Worm (Caenorhabditis elegans): ENCODE data around the gene C44B12.3.

The C44B12.3 gene

DNA sequence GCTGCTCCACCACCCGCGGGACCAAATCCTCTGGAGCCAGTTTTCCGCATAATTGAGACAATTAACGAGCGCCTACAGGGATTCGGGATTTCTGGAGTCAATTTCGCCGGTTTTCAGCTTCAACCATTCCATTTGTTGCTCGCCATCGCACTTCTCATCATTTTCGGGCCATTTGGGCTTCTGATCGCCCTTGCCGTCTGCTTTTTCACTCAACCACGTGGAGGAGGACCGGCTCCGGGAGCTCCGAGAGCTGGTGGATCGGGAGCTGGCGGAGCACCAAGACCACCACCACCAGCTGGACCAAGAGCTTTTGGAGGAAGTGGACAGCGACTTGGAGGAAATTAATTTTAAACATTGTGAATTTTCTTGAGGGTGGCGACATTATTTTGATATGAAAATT, 8.4 kb upstream of the C44B12.3 start:
- no peak for TF ChIP-seq him-1 (tag; optimal IDR thresholded peaks at IDR 0.05)
- TF ChIP-seq W03F9.2 (tag; optimal IDR thresholded peaks at IDR 0.05), result no peak
- no peak for TF ChIP-seq dao-5 (tag; optimal IDR thresholded peaks at IDR 0.05)

DNA sequence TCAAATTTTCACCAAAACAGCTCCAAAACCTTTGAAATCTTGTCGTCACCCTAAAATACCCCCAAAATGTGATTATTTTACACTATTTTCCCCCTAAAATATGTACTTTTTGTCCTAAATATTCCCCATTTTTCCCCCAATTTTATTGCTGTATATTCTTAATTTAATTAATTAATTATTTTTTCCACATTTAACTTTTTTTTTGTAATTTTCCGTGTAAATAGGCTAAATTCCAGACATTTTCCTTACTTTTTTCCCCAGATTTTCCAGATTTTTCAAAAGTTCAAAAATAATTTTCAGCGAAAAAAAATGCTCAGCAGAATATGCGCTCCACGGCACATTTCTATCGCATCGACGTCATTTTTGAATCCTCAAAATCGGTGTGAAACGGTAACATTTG, 7.4 kb upstream of the C44B12.3 start, which contains the start of gene cox-18:
cox-18 (plus strand) TSS at position 301 of the 400 bp plus-strand sequence.
- TF ChIP-seq him-1 (tag; optimal IDR thresholded peaks at IDR 0.05) (no peak), dao-5 (tag; optimal IDR thresholded peaks at IDR 0.05) (no peak), W03F9.2 (tag; optimal IDR thresholded peaks at IDR 0.05) (no peak)

DNA sequence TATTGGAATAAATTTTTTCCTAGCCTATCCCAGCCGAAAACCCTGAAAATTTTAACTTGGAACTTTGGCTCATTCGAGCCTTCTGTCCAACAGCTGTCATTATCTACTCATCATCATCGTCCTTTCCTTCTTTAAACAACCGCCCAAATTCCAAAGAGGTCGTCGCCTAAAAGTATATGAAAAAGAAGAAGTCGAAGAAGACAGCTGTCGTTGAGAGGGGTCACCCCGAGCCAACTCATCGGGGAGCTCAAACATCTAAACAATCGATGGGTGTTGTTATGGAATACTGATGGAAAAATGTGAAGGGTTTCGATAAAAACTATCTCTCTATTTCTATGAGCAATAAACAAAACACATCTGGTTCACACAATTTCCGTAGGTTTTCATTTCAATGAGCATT, 538 bp downstream of the C44B12.3 start:
- TF ChIP-seq him-1 (tag; optimal IDR thresholded peaks at IDR 0.05), result no peak
- no peak for TF ChIP-seq dao-5 (tag; optimal IDR thresholded peaks at IDR 0.05)
- no peak for TF ChIP-seq W03F9.2 (tag; optimal IDR thresholded peaks at IDR 0.05)

DNA sequence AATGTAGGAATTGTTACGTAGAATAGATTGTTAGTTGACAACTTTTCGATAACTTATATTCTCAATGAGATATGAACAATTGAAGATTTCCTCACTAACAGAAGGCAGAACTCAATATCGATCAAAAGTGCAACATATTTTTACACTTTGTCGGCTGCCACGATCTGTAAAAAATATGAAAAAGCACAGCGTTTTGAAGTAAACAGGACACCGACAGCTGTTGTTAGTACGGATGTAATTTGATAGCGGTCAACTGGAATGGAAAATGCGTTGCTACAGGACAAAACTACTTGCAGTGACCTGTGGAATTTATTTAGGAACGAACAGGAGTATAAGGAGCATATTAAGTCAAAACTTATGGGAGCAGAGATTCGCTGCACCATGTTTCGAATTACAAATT, 1.4 kb downstream of the C44B12.3 start:
- TF ChIP-seq W03F9.2 (tag; optimal IDR thresholded peaks at IDR 0.05) (no peak), dao-5 (tag; optimal IDR thresholded peaks at IDR 0.05) (no peak), him-1 (tag; optimal IDR thresholded peaks at IDR 0.05) (no peak)

DNA sequence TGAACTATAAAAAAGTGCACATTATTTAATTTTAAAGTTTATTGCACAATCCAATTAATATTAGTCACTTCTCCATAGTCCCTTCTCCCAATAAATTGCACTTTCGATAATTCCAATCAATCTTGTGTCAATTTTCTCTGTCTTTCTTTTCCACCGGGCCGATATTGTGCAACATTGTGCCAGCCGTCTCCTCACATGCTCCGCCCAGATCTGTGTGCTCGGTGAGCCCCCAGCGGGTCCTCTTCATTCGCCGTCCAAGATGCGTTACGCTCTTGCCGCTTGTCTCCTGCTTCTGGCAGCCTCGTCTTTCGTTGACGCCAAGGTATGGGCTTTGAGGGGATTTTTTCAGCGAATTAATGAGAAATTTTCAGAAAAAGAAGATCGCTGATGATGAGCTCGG, 2.6 kb downstream of the C44B12.3 start, which contains the start of gene ost-1:
ost-1 (plus strand) TSS at position 207 of the 400 bp plus-strand sequence.
- no peak for TF ChIP-seq dao-5 (tag; optimal IDR thresholded peaks at IDR 0.05)
- no peak for TF ChIP-seq W03F9.2 (tag; optimal IDR thresholded peaks at IDR 0.05)
- TF ChIP-seq him-1 (tag; optimal IDR thresholded peaks at IDR 0.05), result no peak

DNA sequence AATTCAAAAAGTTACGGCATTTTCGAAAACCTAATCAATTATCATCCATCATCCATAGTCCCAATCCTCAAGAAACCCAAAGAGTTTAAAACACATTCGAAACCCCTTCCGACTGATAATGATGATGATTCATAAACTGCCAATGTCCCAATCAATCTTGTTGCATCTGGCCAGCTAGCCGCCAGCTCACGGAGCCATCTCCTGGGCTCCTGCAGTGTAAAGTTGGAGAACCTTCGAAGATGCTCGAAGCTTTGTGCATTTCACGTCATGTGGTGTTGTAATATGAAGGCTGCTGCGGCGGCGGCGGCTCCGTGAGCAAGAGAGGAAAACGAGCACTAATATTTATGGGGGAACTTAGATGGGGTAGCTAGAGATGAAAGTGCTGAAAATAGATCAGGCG, 3.5 kb downstream of the C44B12.3 start:
- TF ChIP-seq him-1 (tag; optimal IDR thresholded peaks at IDR 0.05), result no peak
- TF ChIP-seq dao-5 (tag; optimal IDR thresholded peaks at IDR 0.05), result no peak
- no peak for TF ChIP-seq W03F9.2 (tag; optimal IDR thresholded peaks at IDR 0.05)

DNA sequence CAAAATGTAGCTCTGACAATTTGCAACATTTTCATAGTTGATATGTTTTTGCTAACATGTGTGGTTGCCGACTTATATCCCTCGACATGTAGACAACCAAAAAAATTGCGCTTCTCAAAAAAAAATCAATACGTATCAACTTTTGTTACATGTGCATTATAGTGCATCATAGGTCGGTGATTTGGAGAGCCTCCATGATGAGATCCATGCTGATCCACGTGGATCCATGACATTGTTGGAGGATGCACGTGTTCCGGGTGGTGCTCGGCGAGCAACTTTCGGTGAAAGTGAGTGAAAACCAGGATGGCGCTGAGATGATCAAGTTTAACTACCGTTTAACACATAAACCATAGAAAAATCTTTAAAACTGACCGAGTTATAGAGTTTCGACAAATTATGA, 6.4 kb downstream of the C44B12.3 start:
- TF ChIP-seq him-1 (tag; optimal IDR thresholded peaks at IDR 0.05) (no peak), W03F9.2 (tag; optimal IDR thresholded peaks at IDR 0.05) (no peak), dao-5 (tag; optimal IDR thresholded peaks at IDR 0.05) (no peak)

DNA sequence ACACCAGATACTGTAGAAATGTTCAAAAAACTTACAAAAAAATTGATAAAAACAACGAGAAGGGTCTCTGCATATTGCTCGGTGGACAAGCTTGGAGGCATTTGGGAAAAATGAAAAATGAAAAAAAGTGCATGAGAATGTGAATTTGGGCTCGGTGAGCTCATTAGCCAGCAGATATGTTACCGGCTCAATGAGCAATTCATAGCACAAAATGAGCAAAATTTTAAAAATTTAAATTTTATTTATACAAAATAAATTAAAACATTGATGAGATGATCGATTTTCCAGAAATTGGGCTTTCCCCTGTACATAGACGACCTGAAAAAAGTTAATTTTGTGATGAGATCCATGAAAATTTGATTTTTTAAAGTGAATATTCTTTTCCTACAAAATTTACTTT, 9.1 kb downstream of the C44B12.3 start, which contains the start of gene srx-14:
srx-14 (minus strand) TSS at position 101 of the 400 bp plus-strand sequence.
- TF ChIP-seq dao-5 (tag; optimal IDR thresholded peaks at IDR 0.05) (no peak), him-1 (tag; optimal IDR thresholded peaks at IDR 0.05) (no peak), W03F9.2 (tag; optimal IDR thresholded peaks at IDR 0.05) (no peak)

DNA sequence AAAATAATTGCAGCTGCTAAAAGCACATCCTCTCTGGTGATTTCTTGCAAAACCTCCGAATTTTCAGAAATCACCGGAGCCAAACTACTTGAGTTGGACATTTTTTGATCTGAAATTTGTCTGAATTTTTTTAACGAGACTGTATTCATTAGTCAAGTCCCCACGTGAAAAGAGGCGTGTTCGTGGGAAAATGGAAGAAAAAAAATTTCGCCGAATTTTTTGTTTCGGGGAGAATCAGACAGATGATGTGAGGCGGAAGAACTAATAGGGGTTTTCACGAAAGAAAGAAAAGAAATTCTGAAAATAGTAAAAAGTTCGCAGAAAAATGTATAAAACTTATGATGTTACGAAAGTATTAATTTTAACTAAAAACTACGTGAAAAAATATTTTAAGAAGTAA, 14.0 kb downstream of the C44B12.3 start, which contains the start of gene srx-13:
srx-13 (minus strand) TSS at position 101 of the 400 bp plus-strand sequence.
- no peak for TF ChIP-seq W03F9.2 (tag; optimal IDR thresholded peaks at IDR 0.05)
- TF ChIP-seq dao-5 (tag; optimal IDR thresholded peaks at IDR 0.05), result no peak
- TF ChIP-seq him-1 (tag; optimal IDR thresholded peaks at IDR 0.05), result no peak

DNA sequence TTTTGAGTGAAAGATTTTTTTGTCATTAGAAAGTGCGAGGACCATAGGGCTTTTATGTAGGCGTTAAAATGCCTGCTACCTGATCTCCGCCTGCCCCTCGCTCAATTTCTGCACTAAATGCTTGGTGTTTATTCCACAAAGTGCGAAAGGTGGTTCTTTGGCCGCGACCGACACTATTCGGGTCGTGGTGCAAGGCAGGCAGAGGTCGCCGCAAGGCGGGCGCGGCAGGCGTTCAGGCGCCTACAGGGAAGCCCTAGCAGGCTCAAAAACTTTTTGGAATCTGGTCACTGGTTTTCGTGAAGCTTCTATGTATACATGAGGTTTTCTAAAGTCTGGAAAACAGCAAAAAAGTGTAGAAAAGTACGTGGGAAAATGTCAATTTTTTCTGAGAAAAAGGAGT, 16.3 kb downstream of the C44B12.3 start:
- TF ChIP-seq W03F9.2 (tag; optimal IDR thresholded peaks at IDR 0.05) (no peak), dao-5 (tag; optimal IDR thresholded peaks at IDR 0.05) (no peak)

DNA sequence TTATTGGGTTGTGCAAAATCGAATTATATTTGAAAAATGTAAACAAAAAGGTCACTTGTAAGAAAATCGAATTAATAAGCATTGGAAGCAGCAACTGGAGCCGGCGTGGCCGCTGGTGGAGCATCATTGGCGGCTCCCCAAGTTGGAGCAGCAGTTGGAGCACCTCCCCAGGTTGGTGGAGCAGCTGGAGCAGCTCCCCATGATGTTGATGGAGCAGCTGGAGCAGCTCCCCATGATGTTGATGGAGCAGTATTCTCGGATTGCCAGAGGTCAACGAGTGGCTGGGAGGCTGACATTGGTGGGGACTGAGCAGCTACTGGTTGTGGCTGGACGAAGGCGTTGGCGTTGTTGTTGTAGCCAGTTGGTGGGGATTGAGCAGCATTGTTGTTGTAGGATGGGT, 16.9 kb downstream of the C44B12.3 start:
- TF ChIP-seq dao-5 (tag; optimal IDR thresholded peaks at IDR 0.05), result no peak
- TF ChIP-seq him-1 (tag; optimal IDR thresholded peaks at IDR 0.05), result no peak
- TF ChIP-seq W03F9.2 (tag; optimal IDR thresholded peaks at IDR 0.05), result no peak

DNA sequence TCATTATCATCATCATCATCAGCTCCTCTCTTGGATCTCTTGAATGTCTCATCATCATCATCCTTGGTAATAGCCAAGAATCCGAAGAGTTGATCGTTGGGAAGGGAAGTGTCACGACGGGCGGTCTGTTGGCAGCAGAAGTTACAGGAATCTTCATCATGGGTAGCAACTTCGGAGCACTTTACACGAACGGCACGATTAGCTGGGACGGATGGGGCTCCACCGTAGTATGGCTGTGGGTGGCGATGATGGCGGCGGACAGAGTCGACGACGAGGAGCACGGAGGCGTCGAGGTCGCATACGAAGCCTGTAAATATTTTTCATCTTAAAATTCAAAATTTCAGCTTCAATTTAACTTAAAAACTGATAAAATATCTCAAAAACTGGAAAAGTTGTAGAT, 18.8 kb downstream of the C44B12.3 start:
- no peak for TF ChIP-seq him-1 (tag; optimal IDR thresholded peaks at IDR 0.05)
- TF ChIP-seq dao-5 (tag; optimal IDR thresholded peaks at IDR 0.05), result no peak

DNA sequence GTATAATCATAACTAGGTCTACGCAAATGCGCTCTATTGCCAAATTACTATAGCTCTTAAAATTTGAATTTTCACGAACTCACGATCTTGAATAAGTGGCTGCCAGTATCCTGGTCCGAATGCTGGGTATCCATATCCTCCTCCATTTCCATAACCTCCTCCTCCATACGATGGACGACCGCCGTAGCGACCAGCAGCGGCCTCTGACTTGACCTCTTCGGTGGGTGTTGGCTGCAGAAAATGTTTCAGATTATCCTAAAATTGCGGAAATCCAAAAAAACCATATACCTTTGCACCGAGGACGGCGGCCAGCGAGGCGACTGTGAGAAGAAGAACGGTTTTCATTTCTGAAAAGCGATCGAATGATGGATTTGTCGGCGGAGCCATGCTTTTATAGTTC, 20.2 kb downstream of the C44B12.3 start, which contains the start of gene perm-4:
perm-4 (minus strand) TSS at position 367 of the 400 bp plus-strand sequence.
- no peak for TF ChIP-seq dao-5 (tag; optimal IDR thresholded peaks at IDR 0.05)
- no peak for TF ChIP-seq W03F9.2 (tag; optimal IDR thresholded peaks at IDR 0.05)
- TF ChIP-seq him-1 (tag; optimal IDR thresholded peaks at IDR 0.05), result no peak

DNA sequence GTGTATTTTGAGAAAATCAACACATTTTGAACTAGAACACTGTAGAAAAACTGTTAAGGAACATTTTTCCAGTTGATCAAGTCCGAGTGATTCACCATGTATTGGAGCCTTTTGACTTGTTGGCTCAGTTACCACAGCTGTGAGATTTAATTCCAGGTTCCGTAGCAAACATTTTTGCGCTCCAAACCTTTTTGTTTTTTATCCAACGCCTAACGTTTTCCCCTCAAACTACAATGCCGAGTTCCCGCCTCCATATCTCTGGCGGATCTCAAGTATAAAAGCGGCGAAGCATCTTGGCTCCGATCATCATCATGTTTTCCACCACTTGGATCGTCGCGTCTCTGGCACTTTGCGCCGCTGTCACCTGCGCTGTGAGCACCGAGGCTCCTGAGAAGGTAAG, 21.9 kb downstream of the C44B12.3 start, which contains the start of gene perm-2:
perm-2 (plus strand) TSS at position 301 of the 400 bp plus-strand sequence.
- no peak for TF ChIP-seq him-1 (tag; optimal IDR thresholded peaks at IDR 0.05)
- no peak for TF ChIP-seq dao-5 (tag; optimal IDR thresholded peaks at IDR 0.05)

DNA sequence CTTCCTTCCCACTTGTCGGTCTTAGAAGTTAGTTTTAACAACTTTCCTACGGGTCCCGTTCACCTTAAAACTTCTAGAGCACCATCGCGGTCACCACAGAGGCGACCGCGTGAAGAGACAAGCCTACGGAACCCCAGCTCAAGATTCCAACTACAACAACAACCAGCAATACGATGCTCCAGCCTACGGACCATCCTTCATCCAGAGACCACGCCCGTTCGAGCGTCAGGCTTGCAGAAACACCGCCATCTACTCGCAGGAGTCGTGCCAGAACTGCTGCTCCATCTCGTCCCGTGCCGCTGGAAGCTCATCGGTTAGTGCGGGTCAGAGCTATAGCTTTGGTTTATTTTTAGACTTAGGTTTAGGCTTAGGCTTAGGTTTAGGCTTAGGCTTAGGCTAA, 23.3 kb downstream of the C44B12.3 start:
- TF ChIP-seq dao-5 (tag; optimal IDR thresholded peaks at IDR 0.05) (no peak), W03F9.2 (tag; optimal IDR thresholded peaks at IDR 0.05) (no peak), him-1 (tag; optimal IDR thresholded peaks at IDR 0.05) (no peak)

Data from whole organism, L4/young adult.